Worm (Caenorhabditis elegans) whole organism, L4 larva: Measurements from ENCODE around the gene sdz-8.

Experiments
- D1046.2 ChIP-seq: fragments of 200-800 bp; sonication (Bioruptor generic); IDR thresholded peaks from 2 replicates; pipeline ENCODE4 v1.3.6; 2022; ENCODE audit warnings: missing genetic modification characterization, missing compliant biosample characterization
- F26F4.8 ChIP-seq: fragments of 200-800 bp; sonication (Bioruptor generic); conservative IDR thresholded peaks from 2 replicates; pipeline ENCODE4 v1.3.6; 2022; ENCODE audit warnings: missing genetic modification characterization, missing compliant biosample characterization
- F44E2.7 ChIP-seq: fragments of 200-800 bp; sonication (Bioruptor generic); IDR thresholded peaks from 2 replicates; pipeline ENCODE4 v2.1.2; 2022; ENCODE audit warnings: missing genetic modification characterization, missing compliant biosample characterization
- Y105C5A.15 ChIP-seq: fragments of 200-800 bp; sonication (Bioruptor generic); IDR thresholded peaks from 2 replicates; pipeline ENCODE4 v1.3.6; 2022; ENCODE audit warnings: missing genetic modification characterization, missing compliant biosample characterization
- Y5F2A.4 ChIP-seq: fragments of 200-800 bp; sonication (Bioruptor generic); optimal IDR thresholded peaks from 2 replicates; lab custom pipeline; 2018; ENCODE audit warnings: mild to moderate bottlenecking, missing genetic modification characterization, missing compliant biosample characterization
- Y75B8A.6 ChIP-seq: fragments of 200-800 bp; sonication (Bioruptor generic); IDR thresholded peaks from 2 replicates; pipeline ENCODE4 v1.3.6; 2022; ENCODE audit warnings: missing genetic modification reagents, missing genetic modification characterization, missing compliant biosample characterization
- ama-1 ChIP-seq: fragments of 150-350 bp; optimal IDR thresholded peaks from 2 replicates; lab custom pipeline; 2014; ENCODE audit warnings: inconsistent platforms, mixed read lengths
- ceh-32 ChIP-seq: sonication (generic microtip); optimal IDR thresholded peaks from 2 replicates; lab custom pipeline; 2016; ENCODE audit warnings: mild to moderate bottlenecking, missing genetic modification characterization, missing compliant biosample characterization; ENCODE audit not compliant: poor library complexity
- ceh-62 ChIP-seq: sonication (generic microtip); optimal IDR thresholded peaks from 2 replicates; lab custom pipeline; 2017; ENCODE audit warnings: missing biosample characterization, missing genetic modification characterization
- ceh-82 ChIP-seq: sonication (generic microtip); optimal IDR thresholded peaks from 2 replicates; lab custom pipeline; 2017; ENCODE audit warnings: missing biosample characterization, missing genetic modification characterization
- ctbp-1 ChIP-seq: fragments of 200-800 bp; sonication (Bioruptor generic); IDR thresholded peaks from 2 replicates; pipeline ENCODE4 v1.3.6; 2022; ENCODE audit warnings: missing genetic modification reagents, missing genetic modification characterization, missing compliant biosample characterization
- daf-19 ChIP-seq: fragments of 200-800 bp; sonication (Bioruptor generic); conservative IDR thresholded peaks from 2 replicates; pipeline ENCODE4 v1.3.6; 2022; ENCODE audit warnings: missing genetic modification characterization, missing compliant biosample characterization
- dpl-1 ChIP-seq: fragments of 150-350 bp; optimal IDR thresholded peaks from 2 replicates; lab custom pipeline; 2014; ENCODE audit warnings: missing biosample characterization, missing genetic modification reagents, missing genetic modification characterization
- fos-1 ChIP-seq: fragments of 150-350 bp; optimal IDR thresholded peaks from 2 replicates; lab custom pipeline; 2014; ENCODE audit warnings: missing biosample characterization, missing genetic modification characterization
- gei-8 ChIP-seq: fragments of 200-800 bp; sonication (Bioruptor generic); optimal IDR thresholded peaks from 2 replicates; lab custom pipeline; 2018; ENCODE audit warnings: mild to moderate bottlenecking, missing genetic modification characterization, missing compliant biosample characterization
- hif-1 ChIP-seq, 2 experiments: sonication (generic microtip); optimal IDR thresholded peaks; 2 replicates each; lab custom pipeline; 2016 to 2017; ENCODE audit warnings: missing compliant biosample characterization in 2 of 2, missing genetic modification characterization in 2 of 2, missing genetic modification reagents in 2 of 2, missing genotype in 2 of 2, mild to moderate bottlenecking in 1 of 2
- hlh-11 ChIP-seq: fragments of 200-800 bp; sonication (Bioruptor generic); optimal IDR thresholded peaks from 2 replicates; lab custom pipeline; 2018; ENCODE audit warnings: mild to moderate bottlenecking, missing genetic modification characterization, missing compliant biosample characterization
- hmg-1.1 ChIP-seq: fragments of 200-800 bp; sonication (Bioruptor generic); IDR thresholded peaks from 2 replicates; pipeline ENCODE4 v1.3.6; 2022; ENCODE audit warnings: missing genetic modification reagents, missing genetic modification characterization, missing compliant biosample characterization
- lin-15B ChIP-seq: fragments of 150-350 bp; sonication (generic microtip); optimal IDR thresholded peaks from 3 replicates; lab custom pipeline; 2014; ENCODE audit warnings: missing biosample characterization, missing genetic modification characterization
- lin-38 ChIP-seq: fragments of 200-800 bp; sonication (Bioruptor generic); IDR thresholded peaks from 2 replicates; pipeline ENCODE4 v1.3.6; 2022; ENCODE audit warnings: missing genetic modification reagents, missing genetic modification characterization, missing compliant biosample characterization
- lir-3 ChIP-seq: sonication (generic microtip); optimal IDR thresholded peaks from 2 replicates; lab custom pipeline; 2016; ENCODE audit warnings: mild to moderate bottlenecking, missing genetic modification characterization, missing compliant biosample characterization
- lsy-2 ChIP-seq, 2 experiments: fragments of 150-350 bp in 1 of 2; sonication (generic microtip) in 1 of 2; optimal IDR thresholded peaks; 2 replicates each; lab custom pipeline; 2014 to 2017; ENCODE audit warnings: missing biosample characterization in 2 of 2, missing genetic modification characterization in 2 of 2
- madf-9 ChIP-seq: fragments of 200-800 bp; sonication (Bioruptor generic); conservative IDR thresholded peaks from 2 replicates; pipeline ENCODE4 v1.3.6; 2022; ENCODE audit warnings: missing genetic modification reagents, missing genetic modification characterization, missing compliant biosample characterization
- mes-2 ChIP-seq: sonication (generic microtip); optimal IDR thresholded peaks from 2 replicates; lab custom pipeline; 2016; ENCODE audit warnings: missing genotype, mild to moderate bottlenecking, missing genetic modification characterization, missing compliant biosample characterization; ENCODE audit not compliant: poor library complexity, severe bottlenecking
- nhr-10 ChIP-seq: fragments of 150-350 bp; optimal IDR thresholded peaks from 2 replicates; lab custom pipeline; 2014; ENCODE audit warnings: missing biosample characterization, missing genetic modification characterization
- nhr-111 ChIP-seq: fragments of 200-800 bp; sonication (Bioruptor generic); optimal IDR thresholded peaks from 2 replicates; lab custom pipeline; 2018; ENCODE audit warnings: mild to moderate bottlenecking, missing genetic modification characterization, missing compliant biosample characterization
- nhr-237 ChIP-seq: sonication (generic microtip); optimal IDR thresholded peaks from 2 replicates; lab custom pipeline; 2017; ENCODE audit warnings: missing biosample characterization, missing genetic modification characterization
- nhr-25 ChIP-seq: sonication (generic microtip); optimal IDR thresholded peaks from 2 replicates; lab custom pipeline; 2017; ENCODE audit warnings: missing genetic modification characterization, mild to moderate bottlenecking, missing compliant biosample characterization, antibody characterized with exemption, moderate library complexity, borderline replicate concordance; ENCODE audit not compliant: insufficient read depth
- nhr-48 ChIP-seq: sonication (generic microtip); optimal IDR thresholded peaks from 2 replicates; lab custom pipeline; 2016; ENCODE audit warnings: mild to moderate bottlenecking, missing genetic modification characterization, missing compliant biosample characterization
- rbr-2 ChIP-seq: sonication (generic microtip); optimal IDR thresholded peaks from 2 replicates; lab custom pipeline; 2016; ENCODE audit warnings: missing genotype, missing genetic modification characterization, missing compliant biosample characterization
- set-16 ChIP-seq: fragments of 200-800 bp; sonication (Bioruptor generic); IDR thresholded peaks from 2 replicates; pipeline ENCODE4 v1.3.6; 2022; ENCODE audit warnings: missing genetic modification reagents, missing genetic modification characterization, missing compliant biosample characterization
- unc-130 ChIP-seq: sonication (generic microtip); optimal IDR thresholded peaks from 2 replicates; lab custom pipeline; 2016; ENCODE audit warnings: missing genetic modification reagents, missing genetic modification characterization, missing compliant biosample characterization
- unc-62 ChIP-seq, 3 experiments: fragments of 150-350 bp in 1 of 3; sonication (generic microtip); optimal IDR thresholded peaks in 2 of 3; peaks in 1 of 3; 1 replicate in 1 of 3; 2 replicates in 2 of 3; lab custom pipeline; 2014 to 2017; ENCODE audit warnings: missing biosample characterization in 3 of 3, missing genetic modification characterization in 3 of 3, missing genetic modification reagents in 3 of 3, missing genotype in 1 of 3
- zag-1 ChIP-seq: fragments of 150-350 bp; optimal IDR thresholded peaks from 2 replicates; lab custom pipeline; 2014; ENCODE audit warnings: missing biosample characterization, missing genetic modification characterization
- zfp-3 ChIP-seq: fragments of 200-800 bp; sonication (Bioruptor generic); conservative IDR thresholded peaks from 2 replicates; pipeline ENCODE4 v1.3.6; 2022; ENCODE audit warnings: missing genetic modification reagents, missing genetic modification characterization, missing compliant biosample characterization
- zip-2 ChIP-seq: fragments of 150-350 bp; optimal IDR thresholded peaks from 2 replicates; lab custom pipeline; 2014; ENCODE audit warnings: missing biosample characterization, missing genetic modification characterization

Gene sdz-8

ce11 chrV:11496283-11496682 lies 19.7 kb downstream of the sdz-8 start, which contains the start of gene htrl-1:
Gene htrl-1 (minus strand): TSS chrV:11496383.
- TF ChIP-seq daf-19 (GFP tag; lab: Robert Waterston, UW) (no peak), ceh-62 (tag; lab: Kevin White, UChicago) (no peak), madf-9 (GFP tag; lab: Robert Waterston, UW) (no peak), zfp-3 (GFP tag; lab: Robert Waterston, UW) (no peak)

DNA sequence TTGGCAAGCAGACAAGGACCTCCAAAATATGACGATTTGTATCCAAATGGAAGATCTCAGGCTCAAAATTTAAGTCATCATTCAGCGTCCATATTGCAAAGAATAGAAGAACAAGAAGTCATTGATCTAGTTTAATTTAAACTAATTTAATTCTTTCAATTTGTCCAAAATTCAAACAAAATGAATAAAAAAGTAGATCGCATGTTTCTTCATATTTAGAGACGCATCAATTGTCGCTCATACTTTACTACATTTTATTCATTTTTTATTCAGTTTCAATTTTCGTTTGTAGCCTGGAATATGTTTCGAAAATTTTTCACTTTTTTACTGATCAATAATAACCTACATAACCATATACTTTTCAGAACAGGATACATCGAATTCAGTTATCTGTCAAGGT lies 23.5 kb downstream of the sdz-8 start, which contains the start of gene T11F9.21:
T11F9.21 (plus strand) TSS at position 301 of the 400 bp plus-strand sequence.
- TF ChIP-seq nhr-25 (tag; lab: Kevin White, UChicago) = no peak
- TF ChIP-seq lir-3 (tag; lab: Kevin White, UChicago) = no peak
- TF ChIP-seq nhr-111 (GFP tag; lab: Kevin White, UChicago) = no peak
- TF ChIP-seq Y75B8A.6 (GFP tag; lab: Robert Waterston, UW) = no peak
- TF ChIP-seq dpl-1 = no peak
- no peak for TF ChIP-seq gei-8 (GFP tag; lab: Kevin White, UChicago)
- no peak for TF ChIP-seq unc-62 (GFP tag; optimal IDR thresholded peaks at IDR 0.05 in 1 of 2; lab: Kevin White, UChicago)
- no peak for TF ChIP-seq unc-62 (tag; optimal IDR thresholded peaks at IDR 0.05; lab: Kevin White, UChicago)
- TF ChIP-seq Y105C5A.15 (GFP tag; lab: Robert Waterston, UW) = no peak
- no peak for TF ChIP-seq nhr-237
- TF ChIP-seq F26F4.8 (GFP tag; lab: Robert Waterston, UW) = no peak
- no peak for TF ChIP-seq rbr-2 (tag; lab: Kevin White, UChicago)
- no peak for TF ChIP-seq lin-15B (tag; lab: Kevin White, UChicago)
- no peak for TF ChIP-seq ceh-32
- TF ChIP-seq hlh-11 (tag; lab: Kevin White, UChicago) = no peak
- TF ChIP-seq lin-38 = no peak
- TF ChIP-seq Y5F2A.4 (GFP tag; lab: Kevin White, UChicago) = no peak
- no peak for TF ChIP-seq F44E2.7 (GFP tag; lab: Robert Waterston, UW)
- no peak for TF ChIP-seq hmg-1.1 (GFP tag; lab: Robert Waterston, UW)
- no peak for TF ChIP-seq zip-2 (tag; lab: Kevin White, UChicago)
- TF ChIP-seq lsy-2 (tag; optimal IDR thresholded peaks at IDR 0.05; lab: Kevin White, UChicago) = no peak
- TF ChIP-seq, all 104 proteins: peak for 0

DNA sequence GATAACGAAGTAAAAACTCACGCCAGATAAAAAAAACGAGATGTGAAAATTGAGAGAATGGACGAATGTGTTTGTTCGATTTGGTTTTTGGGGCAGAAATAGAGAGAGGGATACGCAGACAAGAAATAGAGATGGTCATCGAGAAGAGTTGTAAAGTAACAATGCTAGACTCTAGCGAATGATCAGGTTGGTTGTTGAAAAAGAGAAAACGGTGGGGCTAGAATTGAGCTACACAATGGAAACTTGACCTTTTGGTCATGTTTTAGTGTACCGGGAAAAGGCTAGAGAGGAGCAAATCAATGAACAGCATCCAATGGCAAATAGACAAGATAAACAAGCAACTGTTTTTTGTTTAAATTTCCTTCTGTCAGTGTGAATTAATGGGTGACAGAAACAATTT lies 25.6 kb downstream of the sdz-8 start, which contains the start of gene dhs-19:
dhs-19 (minus strand) TSS at position 101 of the 400 bp plus-strand sequence.
- peak in 1 of 2 experiments; percentile 81 for TF ChIP-seq unc-62 (GFP tag; optimal IDR thresholded peaks at IDR 0.05 in 1 of 2; lab: Kevin White, UChicago)
- TF ChIP-seq unc-62 (tag; optimal IDR thresholded peaks at IDR 0.05; lab: Kevin White, UChicago) = no peak
- TF ChIP-seq D1046.2 = no peak
- TF ChIP-seq, all 104 proteins: peak for 1

- TF ChIP-seq mes-2 (tag; lab: Kevin White, UChicago) = no peak
- no peak for TF ChIP-seq ctbp-1
- TF ChIP-seq unc-130 (GFP tag; lab: Kevin White, UChicago) = no peak
- no peak for TF ChIP-seq zag-1 (tag; lab: Kevin White, UChicago)
- TF ChIP-seq nhr-111 (GFP tag; lab: Kevin White, UChicago) = no peak
- TF ChIP-seq ama-1 (lab: Kevin White, UChicago) = no peak
- TF ChIP-seq lir-3 (tag; lab: Kevin White, UChicago) = no peak
- no peak for TF ChIP-seq ceh-82 (tag; lab: Kevin White, UChicago)
- no peak for TF ChIP-seq fos-1 (tag; lab: Kevin White, UChicago)
- TF ChIP-seq nhr-10 = no peak
- no peak for TF ChIP-seq daf-19 (GFP tag; lab: Robert Waterston, UW)
- no peak for TF ChIP-seq nhr-48 (tag; lab: Kevin White, UChicago)
- no peak for TF ChIP-seq hif-1 (tag; optimal IDR thresholded peaks at IDR 0.05; lab: Kevin White, UChicago)
- TF ChIP-seq set-16 (GFP tag; lab: Robert Waterston, UW) = no peak
These were observed 27.7 kb downstream of the sdz-8 start for ce11 chrV:11488288-11488687.
